Worm (Caenorhabditis elegans) whole organism, young adult: ENCODE data around the gene C47A4.5.

Experiments used
- F52B5.7 ChIP-seq: sonication (generic microtip); optimal IDR thresholded peaks from 2 replicates; lab custom pipeline; 2016; ENCODE audit warnings: mild to moderate bottlenecking, missing genetic modification characterization, missing compliant biosample characterization
- lir-1 ChIP-seq: fragments of 200-800 bp; sonication (Bioruptor generic); conservative IDR thresholded peaks from 2 replicates; pipeline ENCODE4 v1.3.6; 2022; ENCODE audit warnings: missing genetic modification reagents, missing genetic modification characterization, missing compliant biosample characterization
- lsl-1 ChIP-seq: fragments of 200-800 bp; sonication (Bioruptor generic); optimal IDR thresholded peaks from 2 replicates; lab custom pipeline; 2018; ENCODE audit warnings: mild to moderate bottlenecking, missing genetic modification characterization, moderate library complexity, missing compliant biosample characterization
- mcd-1 ChIP-seq: fragments of 200-800 bp; sonication (Bioruptor generic); IDR thresholded peaks from 2 replicates; pipeline ENCODE4 v1.3.6; 2022; ENCODE audit warnings: missing genetic modification reagents, missing genetic modification characterization, missing compliant biosample characterization
- pha-4 ChIP-seq: fragments of 150-350 bp; sonication (generic microtip); optimal IDR thresholded peaks from 2 replicates; lab custom pipeline; 2014; ENCODE audit warnings: missing biosample characterization, missing genetic modification reagents, missing genetic modification characterization
- unc-130 ChIP-seq: sonication (generic microtip); optimal IDR thresholded peaks from 2 replicates; lab custom pipeline; 2016; ENCODE audit warnings: missing genetic modification reagents, missing genetic modification characterization, missing compliant biosample characterization
- unc-62 ChIP-seq: fragments of 150-350 bp; optimal IDR thresholded peaks from 2 replicates; lab custom pipeline; 2014; ENCODE audit warnings: missing biosample characterization, missing genetic modification reagents, missing genetic modification characterization

DNA sequence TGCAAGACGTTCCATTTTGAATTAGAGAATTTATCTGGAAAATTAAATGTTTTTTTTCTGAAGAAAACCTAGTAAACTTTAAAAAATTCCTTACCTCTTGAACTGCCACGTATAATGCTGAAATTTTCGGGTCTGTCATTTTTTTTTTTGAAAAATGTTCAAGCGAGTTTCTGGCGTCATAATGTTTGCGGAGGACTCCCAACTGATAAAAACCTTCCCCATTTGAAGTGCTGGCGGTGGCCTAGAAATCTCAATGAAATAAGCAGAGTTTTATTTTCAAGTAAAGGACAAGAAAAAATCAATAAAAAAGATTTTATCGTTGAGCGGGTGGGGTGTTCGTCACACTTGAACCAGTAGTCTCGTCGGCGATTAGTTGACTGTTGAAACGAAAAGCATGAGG, 41.2 kb downstream of the C47A4.5 start, which contains the start of gene icap-1:
- TF ChIP-seq lir-1 (GFP tag; lab: Robert Waterston, UW) = no peak
- TF ChIP-seq F52B5.7 (tag; lab: Kevin White, UChicago) = no peak
- no peak for TF ChIP-seq mcd-1 (GFP tag; lab: Robert Waterston, UW)
- no peak for TF ChIP-seq pha-4 (tag; lab: Kevin White, UChicago)
- TF ChIP-seq unc-130 (GFP tag; lab: Kevin White, UChicago) = no peak
- no peak for TF ChIP-seq unc-62 (GFP tag; lab: Kevin White, UChicago)
- no peak for TF ChIP-seq lsl-1 (GFP tag; lab: Kevin White, UChicago)
